Fruit fly (Drosophila melanogaster) whole organism, embryonic: Measurements from ENCODE around the gene nxf2.

Source experiments
- Ada2b ChIP-seq: fragments of 200-800 bp; sonication (Bioruptor generic); IDR thresholded peaks from 2 replicates; pipeline ENCODE4 v1.3.6; 2022; ENCODE audit warnings: missing biosample characterization, missing genetic modification characterization
- Asciz ChIP-seq: fragments of 200-800 bp; sonication (Bioruptor generic); optimal IDR thresholded peaks from 2 replicates; lab custom pipeline; 2017; ENCODE audit warnings: missing biosample characterization, mild to moderate bottlenecking, missing genetic modification characterization, missing genetic modification reagents
- Atf-2 ChIP-seq: fragments of 200-800 bp; sonication (Bioruptor generic); optimal IDR thresholded peaks from 2 replicates; lab custom pipeline; 2016; ENCODE audit warnings: missing biosample characterization, missing genetic modification characterization
- Bgb ChIP-seq: fragments of 200-800 bp; sonication (Bioruptor generic); IDR thresholded peaks from 2 replicates; pipeline ENCODE4 v1.3.6; 2022; ENCODE audit warnings: missing biosample characterization, missing genetic modification characterization; ENCODE audit not compliant: partially characterized antibody
- CG10366 ChIP-seq: fragments of 200-800 bp; sonication (Bioruptor generic); IDR thresholded peaks from 2 replicates; pipeline ENCODE4 v1.3.6; 2022; ENCODE audit warnings: missing biosample characterization, missing genetic modification characterization
- CG10959 ChIP-seq: fragments of 200-800 bp; sonication (Bioruptor generic); IDR thresholded peaks from 2 replicates; pipeline ENCODE4 v1.3.6; 2022; ENCODE audit warnings: missing biosample characterization, missing genetic modification characterization
- CG11085 ChIP-seq: fragments of 200-800 bp; sonication (Bioruptor generic); IDR thresholded peaks from 2 replicates; pipeline ENCODE4 v1.3.6; 2022; ENCODE audit warnings: missing biosample characterization, missing genetic modification characterization
- CG11093 ChIP-seq: fragments of 200-800 bp; sonication (Bioruptor generic); IDR thresholded peaks from 3 replicates; pipeline ENCODE4 v1.3.6; 2022; ENCODE audit warnings: missing biosample characterization, missing genetic modification characterization
- CG11560 ChIP-seq: fragments of 200-800 bp; sonication (Bioruptor generic); IDR thresholded peaks from 3 replicates; pipeline ENCODE4 v1.3.6; 2022; ENCODE audit warnings: missing biosample characterization, missing genetic modification characterization
- CG11695 ChIP-seq: fragments of 200-800 bp; sonication (Bioruptor generic); IDR thresholded peaks from 3 replicates; pipeline ENCODE4 v1.3.6; 2022; ENCODE audit warnings: missing biosample characterization, missing genetic modification characterization
- CG12219 ChIP-seq: fragments of 200-800 bp; sonication (Bioruptor generic); optimal IDR thresholded peaks from 3 replicates; lab custom pipeline; 2018; ENCODE audit warnings: missing biosample characterization, mild to moderate bottlenecking, missing genetic modification characterization
- CG1529 ChIP-seq: fragments of 200-800 bp; sonication (Bioruptor generic); optimal IDR thresholded peaks from 3 replicates; lab custom pipeline; 2018; ENCODE audit warnings: missing biosample characterization, missing genetic modification characterization
- CG16779 ChIP-seq: fragments of 200-800 bp; sonication (Bioruptor generic); IDR thresholded peaks from 2 replicates; pipeline ENCODE4 v1.3.6; 2022; ENCODE audit warnings: missing biosample characterization, missing genetic modification characterization
- CG17359 ChIP-seq: fragments of 200-800 bp; sonication (Bioruptor generic); optimal IDR thresholded peaks from 3 replicates; lab custom pipeline; 2018; ENCODE audit warnings: missing biosample characterization, mild to moderate bottlenecking, missing genetic modification characterization, moderate library complexity
- CG17568 ChIP-seq: fragments of 200-800 bp; sonication (Bioruptor generic); optimal IDR thresholded peaks from 2 replicates; lab custom pipeline; 2018; ENCODE audit warnings: missing biosample characterization, mild to moderate bottlenecking, missing genetic modification characterization, moderate library complexity
- CG17802 ChIP-seq: fragments of 200-800 bp; sonication (Bioruptor generic); optimal IDR thresholded peaks from 2 replicates; lab custom pipeline; 2018; ENCODE audit warnings: missing biosample characterization, mild to moderate bottlenecking, missing genetic modification characterization, moderate library complexity
- CG18262 ChIP-seq: fragments of 200-800 bp; optimal IDR thresholded peaks from 3 replicates; lab custom pipeline; 2019; ENCODE audit warnings: missing biosample characterization, mild to moderate bottlenecking, missing genetic modification characterization, moderate library complexity
- CG18476 ChIP-seq: fragments of 200-800 bp; sonication (Bioruptor generic); optimal IDR thresholded peaks from 2 replicates; lab custom pipeline; 2016; ENCODE audit warnings: missing biosample characterization, mild to moderate bottlenecking, missing genetic modification characterization
- CG2678 ChIP-seq: fragments of 200-800 bp; sonication (Bioruptor generic); optimal IDR thresholded peaks from 3 replicates; lab custom pipeline; 2019; ENCODE audit warnings: missing biosample characterization, mild to moderate bottlenecking, missing genetic modification characterization, moderate library complexity
- CG2712 ChIP-seq: fragments of 200-800 bp; optimal IDR thresholded peaks from 3 replicates; lab custom pipeline; 2019; ENCODE audit warnings: missing biosample characterization, mild to moderate bottlenecking, missing genetic modification characterization, moderate library complexity
- CG32767 ChIP-seq: fragments of 200-800 bp; sonication (Bioruptor generic); IDR thresholded peaks from 2 replicates; pipeline ENCODE4 v1.3.6; 2022; ENCODE audit warnings: missing biosample characterization, missing genetic modification characterization
- CG33557 ChIP-seq: fragments of 200-800 bp; sonication (Bioruptor generic); optimal IDR thresholded peaks from 2 replicates; lab custom pipeline; 2019; ENCODE audit warnings: missing biosample characterization, mild to moderate bottlenecking, missing genetic modification characterization, moderate library complexity
- CG34376 ChIP-seq: fragments of 200-800 bp; sonication (Bioruptor generic); optimal IDR thresholded peaks from 2 replicates; lab custom pipeline; 2018; ENCODE audit warnings: missing biosample characterization, mild to moderate bottlenecking, missing genetic modification characterization
- CG4730 ChIP-seq: fragments of 200-800 bp; sonication (Bioruptor generic); IDR thresholded peaks from 2 replicates; pipeline ENCODE4 v1.3.6; 2022; ENCODE audit warnings: missing biosample characterization, missing genetic modification characterization
- CG7556 ChIP-seq: fragments of 200-800 bp; sonication (Bioruptor generic); optimal IDR thresholded peaks from 2 replicates; lab custom pipeline; 2017; ENCODE audit warnings: missing biosample characterization, mild to moderate bottlenecking, missing genetic modification characterization
- CG8089 ChIP-seq: fragments of 200-800 bp; sonication (Bioruptor generic); optimal IDR thresholded peaks from 3 replicates; lab custom pipeline; 2016; ENCODE audit warnings: missing biosample characterization, missing genetic modification characterization
- CG8388 ChIP-seq: fragments of 200-800 bp; sonication (Bioruptor generic); optimal IDR thresholded peaks from 2 replicates; lab custom pipeline; 2019; ENCODE audit warnings: missing biosample characterization, mild to moderate bottlenecking, missing genetic modification characterization, moderate library complexity
- CG9437 ChIP-seq: fragments of 200-800 bp; sonication (Bioruptor generic); optimal IDR thresholded peaks from 2 replicates; lab custom pipeline; 2018; ENCODE audit warnings: missing biosample characterization, mild to moderate bottlenecking, missing genetic modification characterization
- CTCF ChIP-seq: fragments of 200-800 bp; sonication (Bioruptor generic); optimal IDR thresholded peaks from 2 replicates; lab custom pipeline; 2017; ENCODE audit warnings: missing biosample characterization, mild to moderate bottlenecking, missing genetic modification characterization, moderate library complexity
- Gug ChIP-seq: fragments of 200-800 bp; sonication (Bioruptor generic); IDR thresholded peaks from 4 replicates; pipeline ENCODE4 v1.3.6; 2022; ENCODE audit warnings: missing biosample characterization, missing genetic modification characterization
- HmgZ ChIP-seq: fragments of 200-800 bp; sonication (Bioruptor generic); optimal IDR thresholded peaks from 2 replicates; lab custom pipeline; 2018; ENCODE audit warnings: missing biosample characterization, mild to moderate bottlenecking, missing genetic modification characterization
- Hmx ChIP-seq: fragments of 200-800 bp; sonication (Bioruptor generic); optimal IDR thresholded peaks from 2 replicates; lab custom pipeline; 2016; ENCODE audit warnings: missing biosample characterization, missing genetic modification characterization
- Lim3 ChIP-seq: fragments of 200-800 bp; sonication (Bioruptor generic); IDR thresholded peaks from 2 replicates; pipeline ENCODE4 v1.3.6; 2022; ENCODE audit warnings: missing biosample characterization, missing genetic modification characterization
- MESR4 ChIP-seq: fragments of 200-800 bp; sonication (Bioruptor generic); optimal IDR thresholded peaks from 2 replicates; lab custom pipeline; 2018; ENCODE audit warnings: missing biosample characterization, mild to moderate bottlenecking, missing genetic modification characterization, moderate library complexity
- NK7.1 ChIP-seq: fragments of 200-800 bp; sonication (Bioruptor generic); optimal IDR thresholded peaks from 3 replicates; lab custom pipeline; 2016; ENCODE audit warnings: missing biosample characterization, missing genetic modification characterization
- PHDP ChIP-seq: fragments of 200-800 bp; sonication (Bioruptor generic); optimal IDR thresholded peaks from 3 replicates; lab custom pipeline; 2018; ENCODE audit warnings: missing biosample characterization, mild to moderate bottlenecking, missing genetic modification characterization, moderate library complexity
- Pdp1 ChIP-seq, 2 experiments: fragments of 200-800 bp; sonication (Bioruptor generic); optimal IDR thresholded peaks; 3 replicates each; lab custom pipeline; 2016; ENCODE audit warnings: missing biosample characterization in 2 of 2, missing genetic modification characterization in 2 of 2, mild to moderate bottlenecking in 1 of 2, moderate library complexity in 1 of 2
- Rfx ChIP-seq: fragments of 200-800 bp; sonication (Bioruptor generic); IDR thresholded peaks from 2 replicates; pipeline ENCODE4 v1.3.6; 2022; ENCODE audit warnings: missing biosample characterization, missing genetic modification characterization
- Vsx1 ChIP-seq: fragments of 200-800 bp; sonication (Bioruptor generic); optimal IDR thresholded peaks from 2 replicates; lab custom pipeline; 2017; ENCODE audit warnings: missing biosample characterization, mild to moderate bottlenecking, missing genetic modification characterization, missing genetic modification reagents
- amos ChIP-seq: fragments of 200-800 bp; sonication (Bioruptor generic); IDR thresholded peaks from 2 replicates; pipeline ENCODE4 v1.3.6; 2022; ENCODE audit warnings: missing biosample characterization, missing genetic modification characterization; ENCODE audit not compliant: partially characterized antibody
- gsb-n ChIP-seq: fragments of 200-800 bp; sonication (Bioruptor generic); optimal IDR thresholded peaks from 3 replicates; lab custom pipeline; 2018; ENCODE audit warnings: missing biosample characterization, mild to moderate bottlenecking, missing genetic modification characterization
- gt ChIP-seq: fragments of 200-800 bp; sonication (Bioruptor generic); IDR thresholded peaks from 2 replicates; pipeline ENCODE4 v1.3.6; 2022; ENCODE audit warnings: missing biosample characterization, missing genetic modification characterization
- ham ChIP-seq: fragments of 200-800 bp; sonication (Bioruptor generic); IDR thresholded peaks from 2 replicates; pipeline ENCODE4 v1.3.6; 2022; ENCODE audit warnings: missing biosample characterization, missing genetic modification characterization
- nom ChIP-seq: fragments of 200-800 bp; sonication (Bioruptor generic); optimal IDR thresholded peaks from 2 replicates; lab custom pipeline; 2017; ENCODE audit warnings: missing biosample characterization, missing genetic modification characterization, mild to moderate bottlenecking, moderate library complexity, missing genetic modification reagents
- schlank ChIP-seq: fragments of 200-800 bp; sonication (Bioruptor generic); optimal IDR thresholded peaks from 2 replicates; lab custom pipeline; 2018; ENCODE audit warnings: missing biosample characterization, mild to moderate bottlenecking, missing genetic modification characterization
- sima ChIP-seq: fragments of 200-800 bp; sonication (Bioruptor generic); optimal IDR thresholded peaks from 2 replicates; lab custom pipeline; 2016; ENCODE audit warnings: missing biosample characterization, missing genetic modification characterization
- trh ChIP-seq: fragments of 200-800 bp; sonication (Bioruptor generic); optimal IDR thresholded peaks from 2 replicates; lab custom pipeline; 2016; ENCODE audit warnings: missing biosample characterization, missing genetic modification characterization
- unc-4 ChIP-seq: fragments of 200-800 bp; sonication (Bioruptor generic); IDR thresholded peaks from 2 replicates; pipeline ENCODE4 v1.3.6; 2022; ENCODE audit warnings: missing biosample characterization, missing genetic modification characterization; ENCODE audit not compliant: partially characterized antibody
- vnd ChIP-seq: fragments of 200-800 bp; sonication (Bioruptor generic); IDR thresholded peaks from 3 replicates; pipeline ENCODE4 v1.3.6; 2022; ENCODE audit warnings: missing biosample characterization, missing genetic modification characterization; ENCODE audit not compliant: partially characterized antibody
- z ChIP-seq: fragments of 200-800 bp; sonication (Bioruptor generic); IDR thresholded peaks from 3 replicates; pipeline ENCODE4 v1.3.6; 2022; ENCODE audit warnings: missing biosample characterization, missing genetic modification characterization
- zfh1 ChIP-seq: fragments of 200-800 bp; sonication (Bioruptor generic); IDR thresholded peaks from 3 replicates; pipeline ENCODE4 v1.3.6; 2022; ENCODE audit warnings: missing biosample characterization, missing genetic modification characterization

The nxf2 gene

DNA sequence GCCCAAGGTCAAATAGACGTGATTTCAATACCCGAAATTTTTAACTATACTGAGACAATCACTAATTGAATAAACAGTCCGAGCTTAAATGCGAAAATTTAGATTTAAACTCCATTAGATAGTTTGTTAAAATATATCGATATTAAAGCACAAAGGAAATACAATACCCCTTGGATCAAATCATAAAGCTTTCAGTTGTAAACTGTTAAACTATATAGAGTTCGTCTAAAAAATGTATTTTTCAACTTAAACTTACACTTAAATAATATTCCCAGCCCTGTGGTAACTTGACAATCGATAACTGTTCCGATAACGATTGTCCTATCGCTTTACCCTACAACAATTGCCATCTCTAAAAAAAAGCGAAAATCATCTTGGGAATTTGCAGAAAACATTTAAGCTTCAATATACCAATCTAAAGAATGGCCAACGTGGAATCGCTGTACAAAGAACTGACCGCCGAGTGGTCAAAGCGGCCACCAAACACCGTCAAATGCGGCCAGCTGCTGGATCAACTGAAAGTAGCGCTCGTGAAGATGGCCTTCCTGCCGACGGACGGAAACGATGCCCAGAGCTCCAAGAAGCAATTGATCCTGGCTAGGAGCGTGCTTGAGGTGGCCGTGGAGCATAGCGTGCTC is 2.7 kb upstream of the nxf2 start, which contains the start of gene Rpn12 (continued):
- TF ChIP-seq MESR4 (GFP tag; lab: Kevin White, UChicago): peak; percentile 80
- no peak for TF ChIP-seq schlank
- TF ChIP-seq CG11093 (GFP tag; lab: Robert Waterston, UW): no peak
- TF ChIP-seq Hmx (GFP tag; lab: Kevin White, UChicago): no peak
- TF ChIP-seq CG18262 (tag; lab: Kevin White, UChicago): peak; percentile 43
- TF ChIP-seq Atf-2 (GFP tag; lab: Kevin White, UChicago): no peak
- no peak for TF ChIP-seq CG4730 (GFP tag; lab: Robert Waterston, UW)
- TF ChIP-seq unc-4: peak; percentile 83
- peak; percentile 36 for TF ChIP-seq PHDP (tag; lab: Kevin White, UChicago)
- peak; percentile 61 for TF ChIP-seq Rfx
- TF ChIP-seq CG8388: no peak
- peak; percentile 43 for TF ChIP-seq CG2712 (tag; lab: Kevin White, UChicago)
- TF ChIP-seq zfh1 (GFP tag; lab: Robert Waterston, UW): no peak
- TF ChIP-seq Pdp1 (GFP tag; optimal IDR thresholded peaks at IDR 0.05; lab: Kevin White, UChicago): peak; percentile 9 to 26
- TF ChIP-seq Ada2b (GFP tag; lab: Robert Waterston, UW): no peak
- TF ChIP-seq Bgb (GFP tag; lab: Robert Waterston, UW): peak; percentile 81
- no peak for TF ChIP-seq CG9437
- TF ChIP-seq sima (GFP tag; lab: Kevin White, UChicago): no peak
- peak; percentile 84 for TF ChIP-seq amos (GFP tag; lab: Robert Waterston, UW)
- no peak for TF ChIP-seq CG1529 (GFP tag; lab: Kevin White, UChicago)
- TF ChIP-seq CG18476: no peak
- TF ChIP-seq nom (GFP tag; lab: Kevin White, UChicago): no peak
- no peak for TF ChIP-seq CG11560 (tag; lab: Robert Waterston, UW)
- peak; percentile 49 for TF ChIP-seq CG2678
- no peak for TF ChIP-seq ham (GFP tag; lab: Robert Waterston, UW)
- no peak for TF ChIP-seq gt
- no peak for TF ChIP-seq CG10959 (GFP tag; lab: Robert Waterston, UW)
- no peak for TF ChIP-seq NK7.1 (GFP tag; lab: Kevin White, UChicago)
- TF ChIP-seq z (GFP tag; lab: Robert Waterston, UW): no peak
- no peak for TF ChIP-seq CTCF (GFP tag; lab: Kevin White, UChicago)
- TF ChIP-seq CG32767 (GFP tag; lab: Robert Waterston, UW): no peak
- TF ChIP-seq CG17802 (tag; lab: Kevin White, UChicago): no peak
- no peak for TF ChIP-seq CG10366 (GFP tag; lab: Robert Waterston, UW)
- TF ChIP-seq CG17359 (tag; lab: Kevin White, UChicago): peak; percentile 14
- no peak for TF ChIP-seq trh
- TF ChIP-seq gsb-n: no peak
- TF ChIP-seq Asciz (GFP tag; lab: Kevin White, UChicago): no peak
- TF ChIP-seq vnd: peak; percentile 70; the same call in 2 of the 3 replicates
- TF ChIP-seq Gug: no peak
- TF ChIP-seq Vsx1 (GFP tag; lab: Kevin White, UChicago): no peak
- no peak for TF ChIP-seq CG12219 (GFP tag; lab: Kevin White, UChicago)
- no peak for TF ChIP-seq CG16779 (GFP tag; lab: Robert Waterston, UW)
- peak; percentile 16 for TF ChIP-seq HmgZ (tag; lab: Kevin White, UChicago)
- no peak for TF ChIP-seq CG34376 (GFP tag; lab: Kevin White, UChicago)
- TF ChIP-seq CG11085: no peak
- no peak for TF ChIP-seq Lim3 (GFP tag; lab: Robert Waterston, UW)
- TF ChIP-seq CG11695 (GFP tag; lab: Robert Waterston, UW): no peak
- no peak for TF ChIP-seq CG8089 (GFP tag; lab: Kevin White, UChicago)
- no peak for TF ChIP-seq CG33557 (GFP tag; lab: Kevin White, UChicago)
- peak; percentile 3 for TF ChIP-seq CG7556 (GFP tag; lab: Kevin White, UChicago)
- TF ChIP-seq CG17568 (GFP tag; lab: Kevin White, UChicago): no peak
